Worm (Caenorhabditis elegans) whole organism, late embryonic: ENCODE results near the gene dpm-1.

ENCODE experiments used
- F13H6.1 ChIP-seq: sonication (generic microtip); optimal IDR thresholded peaks from 2 replicates; lab custom pipeline; 2016; ENCODE audit warnings: missing genetic modification characterization, missing compliant biosample characterization
- ama-1 ChIP-seq: fragments of 150-350 bp; optimal IDR thresholded peaks from 2 replicates; lab custom pipeline; 2014
- dmd-4 ChIP-seq: sonication (generic microtip); optimal IDR thresholded peaks from 2 replicates; lab custom pipeline; 2016; ENCODE audit warnings: borderline replicate concordance, missing genetic modification characterization, missing compliant biosample characterization
- dve-1 ChIP-seq: sonication (generic microtip); optimal IDR thresholded peaks from 2 replicates; lab custom pipeline; 2017; ENCODE audit warnings: antibody characterized with exemption, mild to moderate bottlenecking, missing genetic modification characterization, missing compliant biosample characterization
- fax-1 ChIP-seq: sonication (generic microtip); optimal IDR thresholded peaks from 2 replicates; lab custom pipeline; 2016; ENCODE audit warnings: missing genotype, missing genetic modification characterization, missing compliant biosample characterization
- fkh-10 ChIP-seq: fragments of 150-350 bp; optimal IDR thresholded peaks from 2 replicates; lab custom pipeline; 2014; ENCODE audit warnings: missing biosample characterization, missing genetic modification reagents, missing genetic modification characterization
- fkh-6 ChIP-seq: sonication (generic microtip); optimal IDR thresholded peaks from 2 replicates; lab custom pipeline; 2016; ENCODE audit warnings: missing genetic modification characterization, missing compliant biosample characterization
- nhr-11 ChIP-seq: fragments of 150-350 bp; optimal IDR thresholded peaks from 2 replicates; lab custom pipeline; 2014; ENCODE audit warnings: missing biosample characterization, missing genetic modification characterization
- pha-4 ChIP-seq: fragments of 150-350 bp; optimal IDR thresholded peaks from 2 replicates; lab custom pipeline; 2018; ENCODE audit warnings: missing biosample characterization, missing genetic modification reagents, missing genetic modification characterization
- pros-1 ChIP-seq: fragments of 150-350 bp; optimal IDR thresholded peaks from 2 replicates; lab custom pipeline; 2014; ENCODE audit warnings: missing biosample characterization, missing genetic modification reagents, missing genetic modification characterization
- sox-2 ChIP-seq: fragments of 200-800 bp; sonication (Bioruptor generic); IDR thresholded peaks from 2 replicates; pipeline ENCODE4 v1.3.6; 2022; ENCODE audit warnings: missing genetic modification reagents, missing genetic modification characterization, missing compliant biosample characterization
- unc-55 ChIP-seq: sonication (generic microtip); optimal IDR thresholded peaks from 2 replicates; lab custom pipeline; 2017; ENCODE audit warnings: missing biosample characterization, missing genetic modification reagents, missing genetic modification characterization

DNA sequence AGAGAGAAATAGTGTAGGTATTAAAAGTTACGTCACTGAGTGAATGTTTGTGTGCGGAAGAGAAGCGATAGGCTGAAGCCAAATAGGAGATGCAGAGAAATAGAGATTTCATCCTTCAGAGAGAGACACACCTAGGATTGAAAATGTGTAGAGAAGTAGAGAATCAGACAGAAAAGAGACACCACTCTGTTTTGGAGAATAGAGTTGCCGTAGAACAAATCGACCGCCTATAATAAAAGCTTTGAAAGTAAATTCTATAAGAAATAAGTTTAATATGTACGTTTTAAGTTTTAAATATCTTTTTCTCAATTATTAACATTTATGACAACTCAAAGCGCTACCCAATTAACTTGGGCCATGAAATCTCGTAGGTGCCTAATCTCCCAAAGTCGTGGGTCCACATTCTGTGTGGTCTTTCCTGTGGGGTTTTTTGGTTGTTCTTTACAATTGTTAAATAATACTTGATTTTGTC is 35.0 kb upstream of the dpm-1 start, which contains the start of gene T07A9.12:
- TF ChIP-seq fkh-10 (GFP tag; lab: Kevin White, UChicago) (no peak), F13H6.1 (tag; lab: Kevin White, UChicago) (peak; percentile 87), dve-1 (tag; lab: Kevin White, UChicago) (no peak), unc-55 (GFP tag; lab: Kevin White, UChicago) (peak; percentile 19), sox-2 (GFP tag; lab: Robert Waterston, UW) (no peak), dmd-4 (tag; lab: Kevin White, UChicago) (peak; percentile 34), pha-4 (tag; lab: Kevin White, UChicago) (no peak), ama-1 (lab: Kevin White, UChicago) (no peak), pros-1 (no peak), fax-1 (tag; lab: Kevin White, UChicago) (peak; percentile 82), fkh-6 (tag; lab: Kevin White, UChicago) (peak; percentile 58), nhr-11 (no peak)
